Worm (Caenorhabditis elegans) whole organism, mixed stage, embryonic: ENCODE measurements around the gene Y37E11AL.1.

Experiments
- M03D4.4 ChIP-seq: sonication (generic microtip); optimal IDR thresholded peaks from 2 replicates; lab custom pipeline; 2017; ENCODE audit warnings: mild to moderate bottlenecking, missing genetic modification characterization, missing compliant biosample characterization
- bed-3 ChIP-seq: fragments of 200-800 bp; sonication (Bioruptor generic); optimal IDR thresholded peaks from 3 replicates; lab custom pipeline; 2018; ENCODE audit warnings: mild to moderate bottlenecking, missing genetic modification characterization, moderate library complexity, missing compliant biosample characterization
- blmp-1 ChIP-seq: fragments of 150-350 bp; optimal IDR thresholded peaks from 2 replicates; lab custom pipeline; 2014; ENCODE audit warnings: missing biosample characterization, missing genetic modification characterization
- ceh-39 ChIP-seq: fragments of 150-350 bp; optimal IDR thresholded peaks from 2 replicates; lab custom pipeline; 2014; ENCODE audit warnings: missing biosample characterization, missing genetic modification characterization
- ceh-43 ChIP-seq: fragments of 200-800 bp; sonication (Bioruptor generic); optimal IDR thresholded peaks from 2 replicates; lab custom pipeline; 2018; ENCODE audit warnings: mild to moderate bottlenecking, missing genetic modification characterization, moderate library complexity, missing compliant biosample characterization
- ceh-83 ChIP-seq: fragments of 200-800 bp; sonication (Bioruptor generic); optimal IDR thresholded peaks from 2 replicates; lab custom pipeline; 2018; ENCODE audit warnings: mild to moderate bottlenecking, missing genetic modification characterization, missing compliant biosample characterization
- ces-1 ChIP-seq: fragments of 150-350 bp; optimal IDR thresholded peaks from 2 replicates; lab custom pipeline; 2014; ENCODE audit warnings: missing biosample characterization, missing genetic modification reagents, missing genetic modification characterization
- cnd-1 ChIP-seq: fragments of 200-800 bp; sonication (Bioruptor generic); optimal IDR thresholded peaks from 2 replicates; lab custom pipeline; 2018; ENCODE audit warnings: mild to moderate bottlenecking, missing genetic modification characterization, missing compliant biosample characterization
- elt-1 ChIP-seq: sonication (generic microtip); optimal IDR thresholded peaks from 2 replicates; lab custom pipeline; 2017; ENCODE audit warnings: missing genetic modification characterization, mild to moderate bottlenecking, missing compliant biosample characterization, antibody characterized with exemption, moderate library complexity, borderline replicate concordance; ENCODE audit not compliant: insufficient read depth
- flh-1 ChIP-seq: fragments of 200-800 bp; sonication (Bioruptor generic); optimal IDR thresholded peaks from 2 replicates; lab custom pipeline; 2018; ENCODE audit warnings: mild to moderate bottlenecking, missing genetic modification characterization, moderate library complexity, missing compliant biosample characterization
- ham-2 ChIP-seq: fragments of 200-800 bp; sonication (Bioruptor generic); optimal IDR thresholded peaks from 2 replicates; lab custom pipeline; 2018; ENCODE audit warnings: mild to moderate bottlenecking, missing genetic modification characterization, missing compliant biosample characterization
- hlh-1 ChIP-seq: fragments of 150-350 bp; optimal IDR thresholded peaks from 2 replicates; lab custom pipeline; 2014; ENCODE audit warnings: missing biosample characterization, missing genetic modification reagents, missing genetic modification characterization
- lin-13 ChIP-seq: fragments of 150-350 bp; optimal IDR thresholded peaks from 2 replicates; lab custom pipeline; 2014; ENCODE audit warnings: missing biosample characterization, missing genetic modification characterization
- lin-32 ChIP-seq: fragments of 200-800 bp; sonication (Bioruptor generic); optimal IDR thresholded peaks from 2 replicates; lab custom pipeline; 2018; ENCODE audit warnings: mild to moderate bottlenecking, missing genetic modification characterization, missing compliant biosample characterization
- lsy-2 ChIP-seq: fragments of 150-350 bp; optimal IDR thresholded peaks from 2 replicates; lab custom pipeline; 2014; ENCODE audit warnings: missing biosample characterization, missing genetic modification characterization
- mab-5 ChIP-seq: fragments of 150-350 bp; optimal IDR thresholded peaks from 2 replicates; lab custom pipeline; 2014; ENCODE audit warnings: missing biosample characterization, missing genetic modification characterization
- mep-1 ChIP-seq: fragments of 150-350 bp; optimal IDR thresholded peaks from 2 replicates; lab custom pipeline; 2017; ENCODE audit warnings: missing biosample characterization, missing genetic modification reagents, missing genetic modification characterization, inconsistent platforms
- mls-2 ChIP-seq: sonication (generic microtip); optimal IDR thresholded peaks from 2 replicates; lab custom pipeline; 2016; ENCODE audit warnings: mild to moderate bottlenecking, missing genetic modification characterization, moderate library complexity, missing compliant biosample characterization
- nhr-12 ChIP-seq: fragments of 150-350 bp; optimal IDR thresholded peaks from 2 replicates; lab custom pipeline; 2014; ENCODE audit warnings: missing biosample characterization, missing genetic modification characterization
- nhr-2 ChIP-seq: fragments of 150-350 bp; optimal IDR thresholded peaks from 2 replicates; lab custom pipeline; 2014; ENCODE audit warnings: missing biosample characterization, missing genetic modification characterization
- nhr-237 ChIP-seq: fragments of 150-350 bp; optimal IDR thresholded peaks from 2 replicates; lab custom pipeline; 2014; ENCODE audit warnings: missing biosample characterization, missing genetic modification characterization
- nhr-28 ChIP-seq: fragments of 150-350 bp; optimal IDR thresholded peaks from 2 replicates; lab custom pipeline; 2014; ENCODE audit warnings: missing biosample characterization, missing genetic modification characterization
- nhr-76 ChIP-seq: sonication (generic microtip); optimal IDR thresholded peaks from 2 replicates; lab custom pipeline; 2017; ENCODE audit warnings: missing biosample characterization, missing genetic modification characterization
- pha-4 ChIP-seq: fragments of 150-350 bp; optimal IDR thresholded peaks from 2 replicates; lab custom pipeline; 2018; ENCODE audit warnings: missing biosample characterization, missing genetic modification reagents, missing genetic modification characterization
- sem-2 ChIP-seq: fragments of 200-800 bp; sonication (Bioruptor generic); optimal IDR thresholded peaks from 2 replicates; lab custom pipeline; 2018; ENCODE audit warnings: mild to moderate bottlenecking, missing genetic modification characterization, missing compliant biosample characterization
- snpc-4 ChIP-seq: fragments of 150-350 bp; optimal IDR thresholded peaks from 2 replicates; lab custom pipeline; 2014; ENCODE audit warnings: missing biosample characterization, missing genetic modification characterization
- sptf-1 ChIP-seq: sonication (generic microtip); optimal IDR thresholded peaks from 2 replicates; lab custom pipeline; 2017; ENCODE audit warnings: mild to moderate bottlenecking, missing genetic modification characterization, moderate library complexity, missing compliant biosample characterization
- tbx-8 ChIP-seq: fragments of 200-800 bp; sonication (Bioruptor generic); optimal IDR thresholded peaks from 2 replicates; lab custom pipeline; 2018; ENCODE audit warnings: mild to moderate bottlenecking, missing genetic modification characterization, moderate library complexity, missing compliant biosample characterization
- unc-120 ChIP-seq: sonication (generic microtip); optimal IDR thresholded peaks from 2 replicates; lab custom pipeline; 2017; ENCODE audit warnings: missing genetic modification characterization, missing compliant biosample characterization; ENCODE audit not compliant: poor library complexity, severe bottlenecking
- unc-39 ChIP-seq: fragments of 150-350 bp; optimal IDR thresholded peaks from 2 replicates; lab custom pipeline; 2014; ENCODE audit warnings: missing biosample characterization, missing genetic modification characterization
- zip-8 ChIP-seq: fragments of 150-350 bp; optimal IDR thresholded peaks from 2 replicates; lab custom pipeline; 2014; ENCODE audit warnings: missing biosample characterization, missing genetic modification characterization
- ztf-11 ChIP-seq: fragments of 150-350 bp; optimal IDR thresholded peaks from 2 replicates; lab custom pipeline; 2014; ENCODE audit warnings: missing biosample characterization, missing genetic modification characterization

Gene Y37E11AL.1

ce11 chrIV:3688050-3688449 is 21.2 kb upstream of the Y37E11AL.1 start:
- no peak for TF ChIP-seq ztf-11
- TF ChIP-seq nhr-76 (tag; lab: Kevin White, UChicago) = no peak
- TF ChIP-seq unc-39 (tag; lab: Kevin White, UChicago) = no peak

DNA sequence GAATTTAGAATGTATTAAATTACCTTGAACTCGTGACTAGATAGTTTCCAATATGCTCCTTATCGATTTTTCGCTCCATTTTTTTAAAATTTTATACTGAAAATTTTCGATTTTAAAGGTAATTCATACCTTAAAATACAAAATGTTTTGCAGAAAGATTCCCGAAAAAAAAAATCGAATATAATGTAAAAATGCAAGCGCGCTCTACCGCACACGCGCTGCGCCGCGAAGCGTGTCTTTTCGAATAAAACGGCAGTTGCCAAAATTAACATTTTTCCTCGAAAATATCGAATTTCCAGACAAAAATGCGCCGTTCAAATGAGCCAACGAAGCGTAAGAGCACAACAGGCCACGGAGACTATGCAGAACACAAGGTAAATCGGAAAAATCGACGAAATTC is 14.7 kb upstream of the Y37E11AL.1 start, which contains the start of the genes taf-6.2 and Y37E11AL.3:
Gene taf-6.2, minus strand, starts transcription at position 96 of the 400 bp plus-strand sequence.
Gene Y37E11AL.3, plus strand, starts transcription at position 298 of the 400 bp plus-strand sequence.
- no peak for TF ChIP-seq mls-2 (tag; lab: Kevin White, UChicago)
- TF ChIP-seq elt-1 (tag; lab: Kevin White, UChicago) = no peak
- TF ChIP-seq lin-13 (tag; lab: Kevin White, UChicago) = peak; percentile 46
- no peak for TF ChIP-seq ceh-83 (GFP tag; lab: Kevin White, UChicago)
- no peak for TF ChIP-seq zip-8
- no peak for TF ChIP-seq nhr-2 (tag; lab: Kevin White, UChicago)
- TF ChIP-seq mep-1 (tag; lab: Kevin White, UChicago) = peak; percentile 57
- TF ChIP-seq ceh-43 (GFP tag; lab: Kevin White, UChicago) = no peak
- no peak for TF ChIP-seq snpc-4 (tag; lab: Kevin White, UChicago)
- no peak for TF ChIP-seq sem-2 (GFP tag; lab: Kevin White, UChicago)
- TF ChIP-seq flh-1 (GFP tag; lab: Kevin White, UChicago) = no peak
- TF ChIP-seq nhr-237 (tag; lab: Kevin White, UChicago) = peak; percentile 17
- TF ChIP-seq ces-1 (GFP tag; lab: Kevin White, UChicago) = peak; percentile 51
- TF ChIP-seq ham-2 (GFP tag; lab: Kevin White, UChicago) = no peak
- peak; percentile 49 for TF ChIP-seq hlh-1 (tag; lab: Kevin White, UChicago)
- no peak for TF ChIP-seq nhr-76 (tag; lab: Kevin White, UChicago)
- peak; percentile 72 for TF ChIP-seq ceh-39 (tag; lab: Kevin White, UChicago)
- no peak for TF ChIP-seq nhr-12 (tag; lab: Kevin White, UChicago)
- TF ChIP-seq lsy-2 (tag; lab: Kevin White, UChicago) = peak; percentile 46
- TF ChIP-seq, all 35 proteins: peak for 7

DNA sequence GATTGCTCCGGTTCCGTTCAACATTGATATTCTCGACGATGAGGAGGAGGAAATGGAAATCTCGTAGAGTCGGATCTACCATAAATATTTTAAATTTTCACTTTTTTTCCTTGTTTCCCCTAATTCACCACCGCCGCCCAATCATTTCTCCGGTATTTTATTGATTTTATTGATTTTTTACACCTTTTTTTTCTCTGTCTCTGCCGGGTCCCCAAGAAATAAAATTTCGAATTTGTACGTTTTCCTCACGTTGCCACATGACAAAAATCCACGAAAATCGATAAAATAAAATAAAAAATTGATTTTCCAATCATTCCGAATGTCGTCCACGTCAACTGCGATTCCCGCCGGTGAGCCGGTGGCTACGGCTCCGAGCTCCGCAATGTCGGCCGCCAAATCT is 11.1 kb upstream of the Y37E11AL.1 start, which contains the start of gene Y37E11AL.2:
Gene Y37E11AL.2, plus strand, starts transcription at position 301 of the 400 bp plus-strand sequence.
- TF ChIP-seq nhr-2 (tag; lab: Kevin White, UChicago) (no peak), lin-32 (GFP tag; lab: Kevin White, UChicago) (no peak), ceh-83 (GFP tag; lab: Kevin White, UChicago) (no peak), nhr-237 (tag; lab: Kevin White, UChicago) (no peak), snpc-4 (tag; lab: Kevin White, UChicago) (no peak), bed-3 (no peak), nhr-28 (tag; lab: Kevin White, UChicago) (no peak)
- TF ChIP-seq, all 35 proteins: peak for 0

DNA sequence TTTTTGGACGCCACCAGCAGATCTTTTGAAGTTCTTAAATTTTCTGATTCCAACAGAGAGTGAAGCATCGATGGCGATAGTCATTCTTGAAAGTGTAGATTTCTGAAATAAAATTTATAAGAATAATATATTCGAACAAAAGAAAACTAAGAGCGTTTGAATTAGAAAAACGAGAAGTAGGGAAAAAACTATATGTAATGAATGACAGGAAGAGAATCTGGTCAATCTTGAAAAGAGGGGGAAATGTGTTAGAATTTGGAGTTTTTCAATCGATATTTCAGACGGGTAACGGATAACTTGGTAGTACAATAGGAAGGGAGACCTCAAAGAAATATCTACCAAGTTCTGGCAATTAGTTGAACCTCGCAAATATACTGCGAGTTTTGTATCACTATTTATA is 8.7 kb upstream of the Y37E11AL.1 start, which contains the start of gene Y37E11AL.9:
Gene Y37E11AL.9, minus strand, starts transcription at position 101 of the 400 bp plus-strand sequence.
- no peak for TF ChIP-seq unc-39 (tag; lab: Kevin White, UChicago)
- no peak for TF ChIP-seq lsy-2 (tag; lab: Kevin White, UChicago)
- no peak for TF ChIP-seq lin-13 (tag; lab: Kevin White, UChicago)
- TF ChIP-seq cnd-1 (tag; lab: Kevin White, UChicago) = no peak
- no peak for TF ChIP-seq zip-8
- TF ChIP-seq hlh-1 (tag; lab: Kevin White, UChicago) = no peak
- TF ChIP-seq nhr-12 (tag; lab: Kevin White, UChicago) = no peak
- no peak for TF ChIP-seq nhr-2 (tag; lab: Kevin White, UChicago)
- TF ChIP-seq nhr-237 (tag; lab: Kevin White, UChicago) = no peak
- no peak for TF ChIP-seq ceh-43 (GFP tag; lab: Kevin White, UChicago)
- TF ChIP-seq flh-1 (GFP tag; lab: Kevin White, UChicago) = no peak

- TF ChIP-seq mls-2 (tag; lab: Kevin White, UChicago) (no peak), tbx-8 (GFP tag; lab: Kevin White, UChicago) (no peak), mep-1 (tag; lab: Kevin White, UChicago) (no peak), bed-3 (no peak), M03D4.4 (tag; lab: Kevin White, UChicago) (no peak), nhr-76 (tag; lab: Kevin White, UChicago) (no peak), elt-1 (tag; lab: Kevin White, UChicago) (no peak), blmp-1 (tag; lab: Kevin White, UChicago) (no peak), zip-8 (no peak), mab-5 (tag; lab: Kevin White, UChicago) (no peak), lsy-2 (tag; lab: Kevin White, UChicago) (no peak), lin-32 (GFP tag; lab: Kevin White, UChicago) (no peak), ces-1 (GFP tag; lab: Kevin White, UChicago) (no peak), pha-4 (no peak), unc-120 (tag; lab: Kevin White, UChicago) (no peak), flh-1 (GFP tag; lab: Kevin White, UChicago) (no peak), nhr-28 (tag; lab: Kevin White, UChicago) (no peak), sptf-1 (tag; lab: Kevin White, UChicago) (no peak), nhr-2 (tag; lab: Kevin White, UChicago) (no peak)
These were observed 7.4 kb upstream of the Y37E11AL.1 start, which contains the start of gene Y37E11AL.12 for ce11 chrIV:3701892-3702291. Gene Y37E11AL.12, minus strand, starts transcription at chrIV:3701992.
